Fruit fly (Drosophila melanogaster): ENCODE data around the gene CG11498.

The CG11498 gene

DNA sequence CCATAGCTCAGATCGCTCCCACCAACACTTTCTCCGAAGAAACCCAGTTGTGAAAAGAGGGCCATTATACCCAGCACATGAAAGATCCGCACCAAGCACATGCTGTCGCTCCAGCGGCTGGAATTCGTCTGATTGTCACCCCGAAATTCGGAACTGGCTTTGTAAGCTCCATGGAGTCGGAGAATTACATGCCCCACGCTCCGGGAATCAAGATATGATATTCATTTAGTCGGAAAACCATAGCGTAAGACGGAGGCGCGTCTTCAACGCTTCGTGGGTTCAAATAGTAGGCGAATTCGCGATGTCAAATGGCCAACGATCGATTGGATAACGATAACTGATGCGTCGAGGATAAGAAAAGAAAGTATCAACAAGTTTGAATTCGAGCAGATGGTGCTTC is 35.6 kb downstream of the CG11498 start, which contains the start of gene CG45073:
Gene CG45073, minus strand, starts transcription at position 101 of the 400 bp plus-strand sequence.
- TF ChIP-seq trem (tag; optimal IDR thresholded peaks at IDR 0.05) (no peak), CG9932 (GFP tag; IDR thresholded peaks at IDR 0.05) (no peak), nau (GFP tag; optimal IDR thresholded peaks at IDR 0.05) (no peak), Hand (GFP tag; optimal IDR thresholded peaks at IDR 0.05) (no peak), dpn (GFP tag; optimal IDR thresholded peaks at IDR 0.05) (no peak), dm (GFP tag; optimal IDR thresholded peaks at IDR 0.05) (no peak), sob (GFP tag; IDR thresholded peaks at IDR 0.05) (no peak), CG6654 (GFP tag; optimal IDR thresholded peaks at IDR 0.05) (no peak), lov (optimal IDR thresholded peaks at IDR 0.05) (no peak), lov (GFP tag; IDR thresholded peaks at IDR 0.05) (0 out of 3 replicates have a peak, but pooled peaks have one; percentile 38)

DNA sequence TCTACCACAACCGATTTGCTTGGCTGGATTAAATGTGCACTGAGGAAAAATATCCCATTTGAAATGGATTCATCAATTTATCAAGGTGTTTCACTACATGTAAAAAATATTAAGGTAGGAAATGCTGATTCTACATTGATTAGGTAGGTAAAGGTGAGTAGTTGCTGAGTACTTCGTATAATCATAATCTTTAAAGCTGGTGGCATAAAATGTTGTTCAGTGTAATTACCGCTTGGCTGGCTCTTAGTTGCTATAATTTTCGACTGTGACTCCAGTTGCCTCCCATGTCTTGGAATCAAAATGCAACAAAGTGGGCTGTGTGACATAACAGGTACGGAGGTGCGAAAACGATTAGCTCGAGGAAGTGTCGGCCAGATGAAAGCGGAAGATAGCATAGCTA is 37.1 kb downstream of the CG11498 start, which contains the start of gene CG45072:
Gene CG45072, minus strand, starts transcription at position 101 of the 400 bp plus-strand sequence.
- TF ChIP-seq CG18476 (GFP tag; optimal IDR thresholded peaks at IDR 0.05) (no peak), Ets65A (GFP tag) (peak; percentile 42)

DNA sequence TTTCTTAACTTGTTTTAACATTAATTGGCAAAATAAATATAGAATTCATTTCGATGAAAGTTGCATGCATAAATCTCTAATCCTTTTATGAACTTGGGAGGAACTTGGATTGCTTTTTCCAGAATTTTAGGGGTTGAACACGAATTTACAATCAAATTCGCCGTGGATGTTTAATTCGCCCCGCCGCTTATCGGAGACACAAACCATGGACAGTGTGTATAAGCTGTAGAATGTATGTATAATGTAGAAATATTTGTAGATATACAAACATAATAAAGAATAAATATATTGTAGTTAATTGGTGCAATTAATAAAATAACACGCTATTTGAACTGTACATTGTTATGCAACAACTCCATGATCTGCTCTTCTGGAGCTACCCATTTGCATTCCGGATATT is 38.5 kb downstream of the CG11498 start:
- TF ChIP-seq pita (GFP tag; optimal IDR thresholded peaks at IDR 0.05) (peak; percentile 11), CG7839 (tag; optimal IDR thresholded peaks at IDR 0.05) (no peak), lov (optimal IDR thresholded peaks at IDR 0.05) (no peak), lov (GFP tag; IDR thresholded peaks at IDR 0.05) (no peak), onecut (GFP tag; IDR thresholded peaks at IDR 0.05) (no peak), CG11398 (GFP tag; optimal IDR thresholded peaks at IDR 0.05) (no peak), CG15479 (GFP tag; optimal IDR thresholded peaks at IDR 0.05) (no peak), Dek (tag; optimal IDR thresholded peaks at IDR 0.05) (no peak), tll (GFP tag; optimal IDR thresholded peaks at IDR 0.05) (no peak), Elba2 (GFP tag; optimal IDR thresholded peaks at IDR 0.05) (no peak), tna (GFP tag; IDR thresholded peaks at IDR 0.05; ENCODE audit: partially characterized antibody) (no peak), CTCF (GFP tag; optimal IDR thresholded peaks at IDR 0.05) (peak; percentile 50), ash1 (GFP tag; optimal IDR thresholded peaks at IDR 0.05) (no peak), ab (GFP tag; optimal IDR thresholded peaks at IDR 0.05) (no peak), disco-r (GFP tag; optimal IDR thresholded peaks at IDR 0.05) (no peak), H2.0 (GFP tag; IDR thresholded peaks at IDR 0.05) (no peak), pb (GFP tag; optimal IDR thresholded peaks at IDR 0.05) (no peak), Blimp-1 (GFP tag; optimal IDR thresholded peaks at IDR 0.05) (no peak), CG17829 (tag; optimal IDR thresholded peaks at IDR 0.05) (no peak), nerfin-1 (tag; optimal IDR thresholded peaks at IDR 0.05) (no peak), Rfx (GFP tag; IDR thresholded peaks at IDR 0.05) (no peak), psq (GFP tag; optimal IDR thresholded peaks at IDR 0.05) (no peak), knrl (GFP tag; IDR thresholded peaks at IDR 0.05; ENCODE audit: partially characterized antibody) (peak; percentile 46; the same call in 2 of the 3 replicates), CG30020 (tag; optimal IDR thresholded peaks at IDR 0.05) (no peak), amos (GFP tag; IDR thresholded peaks at IDR 0.05; ENCODE audit: partially characterized antibody) (peak; percentile 70), CG4617 (GFP tag; optimal IDR thresholded peaks at IDR 0.05; ENCODE audit: borderline replicate concordance) (no peak), CG33213 (GFP tag; optimal IDR thresholded peaks at IDR 0.05) (no peak), al (GFP tag; IDR thresholded peaks at IDR 0.05) (no peak), CG17385 (GFP tag; optimal IDR thresholded peaks at IDR 0.05) (no peak), klu (GFP tag; IDR thresholded peaks at IDR 0.05) (no peak), h (optimal IDR thresholded peaks at IDR 0.05) (no peak), jumu (GFP tag; optimal IDR thresholded peaks at IDR 0.05) (no peak), Nf-YC (tag; optimal IDR thresholded peaks at IDR 0.05) (no peak), CG2875 (GFP tag; optimal IDR thresholded peaks at IDR 0.05) (no peak), CG14441 (GFP tag; IDR thresholded peaks at IDR 0.05) (no peak), exex (tag; optimal IDR thresholded peaks at IDR 0.05) (no peak), CG18262 (tag; optimal IDR thresholded peaks at IDR 0.05) (no peak), CG15073 (GFP tag; optimal IDR thresholded peaks at IDR 0.05) (no peak)
